Fruit fly (Drosophila melanogaster): ENCODE results near the gene CG14196.

DNA sequence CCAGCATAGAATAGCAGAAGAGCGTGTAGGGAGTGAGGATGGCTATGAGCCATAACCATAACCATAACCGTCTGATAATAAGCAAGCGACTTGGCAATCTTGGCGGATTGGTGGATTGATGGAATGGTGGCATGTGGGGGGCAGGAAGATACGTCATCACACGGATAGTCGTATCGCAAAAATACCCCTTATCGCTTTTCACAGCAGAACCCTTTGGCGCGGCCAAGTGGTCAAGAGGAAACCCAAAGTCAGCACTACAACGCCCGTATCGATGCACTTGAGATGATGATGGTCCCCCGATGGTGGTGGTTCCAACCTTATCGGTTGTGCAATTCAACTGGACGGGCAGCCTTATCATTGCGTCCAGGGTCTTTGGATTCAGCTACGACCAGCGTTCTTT is 43.8 kb upstream of the CG14196 start:
- TF ChIP-seq OdsH (GFP tag; optimal IDR thresholded peaks at IDR 0.05) (no peak), usp (GFP tag; optimal IDR thresholded peaks at IDR 0.05) (no peak), lola (GFP tag; optimal IDR thresholded peaks at IDR 0.05) (no peak), sage (GFP tag; optimal IDR thresholded peaks at IDR 0.05) (no peak), h (GFP tag; optimal IDR thresholded peaks at IDR 0.05) (no peak), tai (GFP tag; optimal IDR thresholded peaks at IDR 0.05) (no peak), CrebA (GFP tag; optimal IDR thresholded peaks at IDR 0.05; ENCODE audit: borderline replicate concordance) (no peak), br (GFP tag; optimal IDR thresholded peaks at IDR 0.05) (no peak), psq (GFP tag; optimal IDR thresholded peaks at IDR 0.05) (no peak), Abd-B (GFP tag; optimal IDR thresholded peaks at IDR 0.05) (no peak), Hr78 (GFP tag; optimal IDR thresholded peaks at IDR 0.05) (no peak), Dfd (GFP tag; optimal IDR thresholded peaks at IDR 0.05) (no peak)

Data from whole organism, wandering third instar larva.